Worm (Caenorhabditis elegans) whole organism, L3 larva: ENCODE measurements around the gene R07E5.19.

Experiments used
- ceh-16 ChIP-seq: sonication (generic microtip); optimal IDR thresholded peaks from 2 replicates; lab custom pipeline; 2017; ENCODE audit warnings: missing biosample characterization, missing genetic modification characterization
- elt-1 ChIP-seq: fragments of 150-350 bp; optimal IDR thresholded peaks from 2 replicates; lab custom pipeline; 2014; ENCODE audit warnings: missing biosample characterization, missing genetic modification characterization
- fkh-10 ChIP-seq: sonication (generic microtip); optimal IDR thresholded peaks from 2 replicates; lab custom pipeline; 2017; ENCODE audit warnings: missing biosample characterization, missing genetic modification reagents, missing genetic modification characterization
- hmg-11 ChIP-seq: sonication (generic microtip); optimal IDR thresholded peaks from 2 replicates; lab custom pipeline; 2016; ENCODE audit warnings: missing genetic modification characterization, missing compliant biosample characterization
- lin-39 ChIP-seq: fragments of 150-350 bp; optimal IDR thresholded peaks from 2 replicates; lab custom pipeline; 2018; ENCODE audit warnings: missing biosample characterization, missing genetic modification reagents, missing genetic modification characterization
- nhr-237 ChIP-seq: fragments of 150-350 bp; optimal IDR thresholded peaks from 2 replicates; lab custom pipeline; 2014; ENCODE audit warnings: missing biosample characterization, missing genetic modification characterization
- nhr-28 ChIP-seq: fragments of 150-350 bp; optimal IDR thresholded peaks from 2 replicates; lab custom pipeline; 2014; ENCODE audit warnings: missing biosample characterization, missing genetic modification characterization
- pqm-1 ChIP-seq: fragments of 150-350 bp; optimal IDR thresholded peaks from 2 replicates; lab custom pipeline; 2017; ENCODE audit warnings: missing biosample characterization, missing genetic modification characterization, inconsistent platforms
- skn-1 ChIP-seq: fragments of 150-350 bp; optimal IDR thresholded peaks from 2 replicates; lab custom pipeline; 2014; ENCODE audit warnings: missing biosample characterization, missing genetic modification characterization
- tbx-2 ChIP-seq: sonication (generic microtip); optimal IDR thresholded peaks from 2 replicates; lab custom pipeline; 2016; ENCODE audit warnings: mild to moderate bottlenecking, missing genetic modification characterization, missing compliant biosample characterization
- unc-62 ChIP-seq: fragments of 150-350 bp; sonication (generic microtip); optimal IDR thresholded peaks from 4 replicates; lab custom pipeline; 2014; ENCODE audit warnings: missing biosample characterization, missing genetic modification reagents, missing genetic modification characterization
- ztf-4 ChIP-seq: fragments of 150-350 bp; optimal IDR thresholded peaks from 2 replicates; lab custom pipeline; 2014; ENCODE audit warnings: missing biosample characterization, missing genetic modification characterization

DNA sequence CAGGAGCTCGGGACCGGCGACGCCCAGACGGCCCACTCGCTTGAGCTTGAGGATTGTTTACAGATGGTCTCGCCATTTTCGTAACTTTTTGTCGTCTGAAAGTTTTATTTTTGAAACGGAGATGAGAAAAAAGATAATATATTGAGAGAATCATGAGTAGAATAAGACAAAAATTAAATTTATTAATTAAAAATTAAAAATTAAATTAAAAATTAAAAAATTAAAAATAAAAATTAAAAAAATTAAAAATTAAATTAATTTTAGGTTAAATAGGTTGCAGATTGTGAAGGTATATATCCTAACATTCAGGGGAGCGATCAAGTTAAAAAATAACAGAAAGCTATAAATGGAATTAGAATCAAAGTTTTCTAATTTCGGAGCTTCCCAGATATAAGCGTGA, 38.1 kb downstream of the R07E5.19 start, which contains the start of gene B0284.3:
- TF ChIP-seq skn-1 (tag; lab: Kevin White, UChicago), result no peak
- TF ChIP-seq ztf-4 (tag; lab: Kevin White, UChicago), result no peak
- no peak for TF ChIP-seq hmg-11 (tag; lab: Kevin White, UChicago)
- no peak for TF ChIP-seq unc-62 (GFP tag; lab: Kevin White, UChicago)
- no peak for TF ChIP-seq lin-39 (tag; lab: Kevin White, UChicago)
- no peak for TF ChIP-seq fkh-10 (GFP tag; lab: Kevin White, UChicago)
- no peak for TF ChIP-seq nhr-28
- TF ChIP-seq pqm-1 (tag; lab: Kevin White, UChicago), result no peak
- TF ChIP-seq ceh-16 (tag; lab: Kevin White, UChicago), result no peak
- no peak for TF ChIP-seq tbx-2 (tag; lab: Kevin White, UChicago)
- no peak for TF ChIP-seq nhr-237 (tag; lab: Kevin White, UChicago)
- TF ChIP-seq elt-1 (tag; lab: Kevin White, UChicago), result no peak
